Comparison of ENCODE assay signal across 1 worm cellular context in the genomic region with DNA sequence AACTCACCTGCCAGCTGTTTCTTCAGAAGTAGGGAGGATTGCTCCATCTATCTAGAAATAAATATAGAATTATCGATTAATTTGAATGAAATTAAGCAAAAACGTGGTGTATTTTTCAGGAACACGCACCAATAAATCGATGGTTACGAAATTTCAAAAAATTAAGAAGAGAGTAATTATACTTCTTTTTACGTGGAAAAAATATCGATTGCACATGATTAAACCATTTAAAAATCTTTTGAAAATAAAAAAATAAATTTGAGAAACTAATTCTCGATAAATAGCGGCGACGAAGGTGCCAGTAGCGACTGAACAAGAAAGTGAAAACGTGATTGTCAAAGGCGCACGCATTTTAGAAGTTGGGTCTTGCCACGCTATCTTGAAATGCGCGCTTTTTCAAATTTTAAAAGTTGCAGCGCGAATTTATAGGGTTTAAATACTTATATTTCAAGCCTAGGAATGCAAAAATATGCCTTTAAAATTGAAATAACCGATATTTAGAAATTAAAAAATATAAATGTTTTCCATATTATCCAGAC.
A peak's percentile ranks its signal among the peaks of the same experiment; 100 is the strongest.
TF ChIP-seq lines count a peak whose summit lies in the region.

A gene (minus strand): TSS at position 51 of the 539 bp plus-strand sequence.

TF ChIP-seq in whole organism, L1 larva, 84 proteins besides CTCF, POLR2A, EP300 and RAD21 (continued from another document):
- TF ChIP-seq nhr-85 (tag; lab: Kevin White, UChicago) (peak; percentile 86), alr-1 (tag; optimal IDR thresholded peaks at IDR 0.05; lab: Kevin White, UChicago; ENCODE audit: borderline replicate concordance) (no peak), fkh-4 (tag; optimal IDR thresholded peaks at IDR 0.05; lab: Kevin White, UChicago; ENCODE audit: borderline replicate concordance) (no peak), pqm-1 (tag; optimal IDR thresholded peaks at IDR 0.05; lab: Kevin White, UChicago) (no peak), fkh-10 (GFP tag; optimal IDR thresholded peaks at IDR 0.05; lab: Kevin White, UChicago) (peak; percentile 25), hlh-4 (tag; optimal IDR thresholded peaks at IDR 0.05; lab: Kevin White, UChicago) (no peak), skn-1 (tag; optimal IDR thresholded peaks at IDR 0.05; lab: Kevin White, UChicago) (peak; percentile 93), nhr-28 (tag; optimal IDR thresholded peaks at IDR 0.05; lab: Kevin White, UChicago) (no peak), mab-9 (GFP tag; IDR thresholded peaks at IDR 0.05; lab: Robert Waterston, UW) (no peak), fos-1 (tag; optimal IDR thresholded peaks at IDR 0.05; lab: Kevin White, UChicago) (peak; percentile 63), lin-14 (GFP tag; optimal IDR thresholded peaks at IDR 0.05; lab: Kevin White, UChicago) (peak; percentile 76), aha-1 (tag; optimal IDR thresholded peaks at IDR 0.05; lab: Kevin White, UChicago) (peak; percentile 28), snu-23 (GFP tag; optimal IDR thresholded peaks at IDR 0.05; lab: Kevin White, UChicago) (peak; percentile 89), zip-4 (GFP tag; optimal IDR thresholded peaks at IDR 0.05; lab: Kevin White, UChicago) (no peak), rnt-1 (tag; optimal IDR thresholded peaks at IDR 0.05; lab: Kevin White, UChicago) (peak; percentile 81), ets-5 (GFP tag; IDR thresholded peaks at IDR 0.05; lab: Robert Waterston, UW) (no peak), nhr-84 (tag; optimal IDR thresholded peaks at IDR 0.05; lab: Kevin White, UChicago) (no peak), lin-15B (tag; optimal IDR thresholded peaks at IDR 0.05; lab: Kevin White, UChicago) (peak; percentile 74), zag-1 (tag; optimal IDR thresholded peaks at IDR 0.05; lab: Kevin White, UChicago) (no peak), C04F5.9 (tag; optimal IDR thresholded peaks at IDR 0.05; lab: Kevin White, UChicago) (peak; percentile 64), ztf-11 (tag; optimal IDR thresholded peaks at IDR 0.05; lab: Kevin White, UChicago) (no peak), sup-37 (GFP tag; optimal IDR thresholded peaks at IDR 0.05; lab: Kevin White, UChicago) (no peak), F16B12.6 (tag; optimal IDR thresholded peaks at IDR 0.05; lab: Kevin White, UChicago) (peak; percentile 65), egl-27 (tag; optimal IDR thresholded peaks at IDR 0.05; lab: Kevin White, UChicago) (no peak), mdl-1 (tag; optimal IDR thresholded peaks at IDR 0.05; lab: Kevin White, UChicago) (peak in 1 of 2 experiments; percentile 93), nhr-11 (tag; optimal IDR thresholded peaks at IDR 0.05; lab: Kevin White, UChicago) (peak; percentile 38), egl-13 (tag; optimal IDR thresholded peaks at IDR 0.05; lab: Kevin White, UChicago) (peak; percentile 53)
